Worm (Caenorhabditis elegans) whole organism, late embryonic: ENCODE results near the gene C35B1.4.

Experiments
- C08G9.2 ChIP-seq: sonication (generic microtip); optimal IDR thresholded peaks from 2 replicates; lab custom pipeline; 2016; ENCODE audit warnings: mild to moderate bottlenecking, missing genetic modification characterization, moderate library complexity, missing compliant biosample characterization
- C38D4.7 ChIP-seq: fragments of 200-800 bp; sonication (Bioruptor generic); optimal IDR thresholded peaks from 2 replicates; lab custom pipeline; 2018; ENCODE audit warnings: mild to moderate bottlenecking, missing genetic modification characterization, moderate library complexity, missing compliant biosample characterization
- F13H6.1 ChIP-seq: sonication (generic microtip); optimal IDR thresholded peaks from 2 replicates; lab custom pipeline; 2016; ENCODE audit warnings: missing genetic modification characterization, missing compliant biosample characterization
- K02D7.2 ChIP-seq: sonication (generic microtip); optimal IDR thresholded peaks from 2 replicates; lab custom pipeline; 2017; ENCODE audit warnings: mild to moderate bottlenecking, missing genetic modification characterization, missing compliant biosample characterization
- K09A11.1 ChIP-seq: sonication (generic microtip); optimal IDR thresholded peaks from 2 replicates; lab custom pipeline; 2017; ENCODE audit warnings: antibody characterized with exemption, mild to moderate bottlenecking, missing genetic modification characterization, missing compliant biosample characterization; ENCODE audit not compliant: insufficient read depth
- T23F11.4 ChIP-seq: fragments of 200-800 bp; sonication (Bioruptor generic); optimal IDR thresholded peaks from 2 replicates; lab custom pipeline; 2018; ENCODE audit warnings: mild to moderate bottlenecking, missing genetic modification characterization, missing compliant biosample characterization
- ahr-1 ChIP-seq: sonication (generic microtip); optimal IDR thresholded peaks from 2 replicates; lab custom pipeline; 2016; ENCODE audit warnings: missing genetic modification characterization, missing compliant biosample characterization
- ama-1 ChIP-seq: fragments of 150-350 bp; optimal IDR thresholded peaks from 2 replicates; lab custom pipeline; 2014
- ceh-14 ChIP-seq: sonication (generic microtip); optimal IDR thresholded peaks from 2 replicates; lab custom pipeline; 2016; ENCODE audit warnings: missing genotype, missing genetic modification characterization, missing compliant biosample characterization
- ceh-2 ChIP-seq: sonication (generic microtip); optimal IDR thresholded peaks from 2 replicates; lab custom pipeline; 2016; ENCODE audit warnings: missing genotype, missing genetic modification characterization, missing compliant biosample characterization
- ceh-24 ChIP-seq: sonication (generic microtip); optimal IDR thresholded peaks from 2 replicates; lab custom pipeline; 2016; ENCODE audit warnings: mild to moderate bottlenecking, missing genetic modification characterization, missing compliant biosample characterization
- ceh-30 ChIP-seq: fragments of 150-350 bp; optimal IDR thresholded peaks from 2 replicates; lab custom pipeline; 2014; ENCODE audit warnings: missing biosample characterization, missing genetic modification characterization
- ceh-31 ChIP-seq: sonication (generic microtip); optimal IDR thresholded peaks from 2 replicates; lab custom pipeline; 2016; ENCODE audit warnings: missing genetic modification characterization, missing compliant biosample characterization
- ceh-34 ChIP-seq: sonication (generic microtip); optimal IDR thresholded peaks from 2 replicates; lab custom pipeline; 2016; ENCODE audit warnings: mild to moderate bottlenecking, missing genetic modification characterization, missing compliant biosample characterization
- ceh-48 ChIP-seq: sonication (generic microtip); optimal IDR thresholded peaks from 2 replicates; lab custom pipeline; 2016; ENCODE audit warnings: missing genetic modification characterization, inconsistent platforms, missing compliant biosample characterization
- ceh-6 ChIP-seq: fragments of 200-800 bp; sonication (Bioruptor generic); optimal IDR thresholded peaks from 2 replicates; lab custom pipeline; 2018; ENCODE audit warnings: mild to moderate bottlenecking, missing genetic modification characterization, missing compliant biosample characterization
- ceh-9 ChIP-seq: sonication (generic microtip); optimal IDR thresholded peaks from 2 replicates; lab custom pipeline; 2016; ENCODE audit warnings: mild to moderate bottlenecking, missing genetic modification characterization, inconsistent platforms, missing compliant biosample characterization
- che-1 ChIP-seq: sonication (generic microtip); optimal IDR thresholded peaks from 2 replicates; lab custom pipeline; 2016; ENCODE audit warnings: mild to moderate bottlenecking, missing genetic modification characterization, missing compliant biosample characterization
- dve-1 ChIP-seq: sonication (generic microtip); optimal IDR thresholded peaks from 2 replicates; lab custom pipeline; 2017; ENCODE audit warnings: antibody characterized with exemption, mild to moderate bottlenecking, missing genetic modification characterization, missing compliant biosample characterization
- elt-2 ChIP-seq: sonication (generic microtip); optimal IDR thresholded peaks from 2 replicates; lab custom pipeline; 2016; ENCODE audit warnings: missing genetic modification reagents, missing genetic modification characterization, missing compliant biosample characterization
- elt-4 ChIP-seq: sonication (generic microtip); optimal IDR thresholded peaks from 2 replicates; lab custom pipeline; 2016; ENCODE audit warnings: missing genetic modification characterization, missing compliant biosample characterization
- ets-4 ChIP-seq: sonication (generic microtip); optimal IDR thresholded peaks from 2 replicates; lab custom pipeline; 2016; ENCODE audit warnings: missing genetic modification characterization, missing compliant biosample characterization
- eyg-1 ChIP-seq: sonication (generic microtip); optimal IDR thresholded peaks from 2 replicates; lab custom pipeline; 2016; ENCODE audit warnings: missing genotype, missing genetic modification characterization, missing compliant biosample characterization
- fax-1 ChIP-seq: sonication (generic microtip); optimal IDR thresholded peaks from 2 replicates; lab custom pipeline; 2016; ENCODE audit warnings: missing genotype, missing genetic modification characterization, missing compliant biosample characterization
- fkh-6 ChIP-seq: sonication (generic microtip); optimal IDR thresholded peaks from 2 replicates; lab custom pipeline; 2016; ENCODE audit warnings: missing genetic modification characterization, missing compliant biosample characterization
- hlh-13 ChIP-seq: fragments of 200-800 bp; sonication (Bioruptor generic); optimal IDR thresholded peaks from 2 replicates; lab custom pipeline; 2018; ENCODE audit warnings: mild to moderate bottlenecking, missing genetic modification characterization, missing compliant biosample characterization
- hlh-30 ChIP-seq: sonication (generic microtip); optimal IDR thresholded peaks from 2 replicates; lab custom pipeline; 2017; ENCODE audit warnings: antibody characterized with exemption, missing genetic modification characterization, missing compliant biosample characterization; ENCODE audit not compliant: insufficient read depth
- hlh-6 ChIP-seq: sonication (generic microtip); optimal IDR thresholded peaks from 2 replicates; lab custom pipeline; 2016; ENCODE audit warnings: missing genotype, missing genetic modification characterization, missing compliant biosample characterization
- lin-11 ChIP-seq: fragments of 200-800 bp; sonication (Bioruptor generic); optimal IDR thresholded peaks from 2 replicates; lab custom pipeline; 2018; ENCODE audit warnings: mild to moderate bottlenecking, missing genetic modification characterization, missing compliant biosample characterization
- mec-3 ChIP-seq: sonication (generic microtip); optimal IDR thresholded peaks from 2 replicates; lab custom pipeline; 2016; ENCODE audit warnings: borderline replicate concordance, missing genetic modification characterization, missing compliant biosample characterization
- nfya-1 ChIP-seq: sonication (generic microtip); optimal IDR thresholded peaks from 2 replicates; lab custom pipeline; 2017; ENCODE audit warnings: missing genetic modification characterization, mild to moderate bottlenecking, missing compliant biosample characterization, antibody characterized with exemption, moderate library complexity
- nhr-11 ChIP-seq: fragments of 150-350 bp; optimal IDR thresholded peaks from 2 replicates; lab custom pipeline; 2014; ENCODE audit warnings: missing biosample characterization, missing genetic modification characterization
- nhr-232 ChIP-seq: sonication (generic microtip); optimal IDR thresholded peaks from 2 replicates; lab custom pipeline; 2016; ENCODE audit warnings: missing genetic modification characterization, missing compliant biosample characterization
- pag-3 ChIP-seq: sonication (generic microtip); optimal IDR thresholded peaks from 2 replicates; lab custom pipeline; 2016; ENCODE audit warnings: missing compliant biosample characterization, missing genetic modification characterization, borderline replicate concordance
- pax-1 ChIP-seq: fragments of 150-350 bp; optimal IDR thresholded peaks from 2 replicates; lab custom pipeline; 2014; ENCODE audit warnings: missing biosample characterization, missing genetic modification characterization
- pha-2 ChIP-seq: sonication (generic microtip); optimal IDR thresholded peaks from 2 replicates; lab custom pipeline; 2017; ENCODE audit warnings: mild to moderate bottlenecking, missing genetic modification characterization, missing compliant biosample characterization
- pha-4 ChIP-seq: fragments of 150-350 bp; optimal IDR thresholded peaks from 2 replicates; lab custom pipeline; 2018; ENCODE audit warnings: missing biosample characterization, missing genetic modification reagents, missing genetic modification characterization
- pqm-1 ChIP-seq: sonication (generic microtip); optimal IDR thresholded peaks from 2 replicates; lab custom pipeline; 2016; ENCODE audit warnings: missing genetic modification characterization, missing compliant biosample characterization
- pros-1 ChIP-seq: fragments of 150-350 bp; optimal IDR thresholded peaks from 2 replicates; lab custom pipeline; 2014; ENCODE audit warnings: missing biosample characterization, missing genetic modification reagents, missing genetic modification characterization
- rnt-1 ChIP-seq: sonication (generic microtip); optimal IDR thresholded peaks from 2 replicates; lab custom pipeline; 2016; ENCODE audit warnings: missing genetic modification characterization, missing compliant biosample characterization
- sdc-2 ChIP-seq: sonication (generic microtip); optimal IDR thresholded peaks from 2 replicates; lab custom pipeline; 2016; ENCODE audit warnings: missing genotype, missing genetic modification characterization, missing compliant biosample characterization
- sox-4 ChIP-seq: sonication (generic microtip); optimal IDR thresholded peaks from 2 replicates; lab custom pipeline; 2017; ENCODE audit warnings: mild to moderate bottlenecking, missing genetic modification characterization, inconsistent platforms, missing compliant biosample characterization
- syd-9 ChIP-seq: sonication (generic microtip); optimal IDR thresholded peaks from 2 replicates; lab custom pipeline; 2016; ENCODE audit warnings: mild to moderate bottlenecking, missing genetic modification characterization, moderate library complexity, missing compliant biosample characterization
- unc-3 ChIP-seq, 2 experiments: fragments of 200-800 bp in 1 of 2; sonication (Bioruptor generic) in 1 of 2; sonication (generic microtip) in 1 of 2; conservative IDR thresholded peaks in 1 of 2; optimal IDR thresholded peaks in 1 of 2; 2 replicates each; pipeline versions ENCODE4 v1.3.6 to Lab custom; 2016 to 2022; ENCODE audit warnings: missing compliant biosample characterization in 2 of 2, missing genetic modification characterization in 2 of 2, missing genetic modification reagents in 1 of 2
- unc-42 ChIP-seq: sonication (generic microtip); optimal IDR thresholded peaks from 2 replicates; lab custom pipeline; 2016; ENCODE audit warnings: missing genotype, missing genetic modification characterization, missing compliant biosample characterization
- unc-86 ChIP-seq: sonication (generic microtip); optimal IDR thresholded peaks from 2 replicates; lab custom pipeline; 2016; ENCODE audit warnings: missing genetic modification characterization, missing compliant biosample characterization
- zip-5 ChIP-seq: sonication (generic microtip); optimal IDR thresholded peaks from 2 replicates; lab custom pipeline; 2016; ENCODE audit warnings: missing genetic modification characterization, missing compliant biosample characterization
- ztf-16 ChIP-seq: sonication (generic microtip); optimal IDR thresholded peaks from 2 replicates; lab custom pipeline; 2017; ENCODE audit warnings: missing genetic modification characterization, missing compliant biosample characterization

Gene C35B1.4

DNA sequence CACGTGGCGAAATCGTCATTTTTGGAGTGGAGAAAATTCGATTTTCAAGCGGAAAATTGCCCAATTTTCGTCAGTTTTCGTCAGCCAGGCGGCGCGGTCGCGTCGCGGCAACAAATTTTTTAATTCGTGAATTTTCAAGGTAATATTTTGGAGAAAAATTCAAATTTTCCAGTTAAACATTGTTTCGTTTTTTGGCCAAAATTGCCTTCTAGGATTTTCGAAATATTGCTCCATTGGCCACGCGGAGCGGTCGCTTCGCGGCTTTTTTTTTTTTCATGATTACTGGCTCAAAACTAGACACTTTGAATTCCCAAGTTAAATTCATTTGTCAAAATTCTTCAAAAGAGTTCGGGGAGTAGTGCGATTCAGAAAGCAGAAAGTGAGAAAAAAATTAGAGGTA is 32.0 kb upstream of the C35B1.4 start:
- no peak for TF ChIP-seq ztf-16 (tag; lab: Kevin White, UChicago)
- TF ChIP-seq sdc-2 (tag; lab: Kevin White, UChicago) = no peak
- no peak for TF ChIP-seq ceh-30
- TF ChIP-seq elt-4 (tag; lab: Kevin White, UChicago) = no peak
- TF ChIP-seq mec-3 (tag; lab: Kevin White, UChicago) = no peak
- no peak for TF ChIP-seq hlh-13 (GFP tag; lab: Kevin White, UChicago)
- TF ChIP-seq ceh-34 (tag; lab: Kevin White, UChicago) = no peak
- TF ChIP-seq pha-4 (tag; lab: Kevin White, UChicago) = no peak
- TF ChIP-seq fax-1 (tag; lab: Kevin White, UChicago) = no peak
- TF ChIP-seq ceh-48 (tag; lab: Kevin White, UChicago) = no peak
- no peak for TF ChIP-seq dve-1
- no peak for TF ChIP-seq ahr-1 (tag; lab: Kevin White, UChicago)
- no peak for TF ChIP-seq lin-11 (tag; lab: Kevin White, UChicago)
- no peak for TF ChIP-seq hlh-6
- no peak for TF ChIP-seq K09A11.1 (tag; lab: Kevin White, UChicago)
- no peak for TF ChIP-seq pqm-1 (tag; lab: Kevin White, UChicago)

DNA sequence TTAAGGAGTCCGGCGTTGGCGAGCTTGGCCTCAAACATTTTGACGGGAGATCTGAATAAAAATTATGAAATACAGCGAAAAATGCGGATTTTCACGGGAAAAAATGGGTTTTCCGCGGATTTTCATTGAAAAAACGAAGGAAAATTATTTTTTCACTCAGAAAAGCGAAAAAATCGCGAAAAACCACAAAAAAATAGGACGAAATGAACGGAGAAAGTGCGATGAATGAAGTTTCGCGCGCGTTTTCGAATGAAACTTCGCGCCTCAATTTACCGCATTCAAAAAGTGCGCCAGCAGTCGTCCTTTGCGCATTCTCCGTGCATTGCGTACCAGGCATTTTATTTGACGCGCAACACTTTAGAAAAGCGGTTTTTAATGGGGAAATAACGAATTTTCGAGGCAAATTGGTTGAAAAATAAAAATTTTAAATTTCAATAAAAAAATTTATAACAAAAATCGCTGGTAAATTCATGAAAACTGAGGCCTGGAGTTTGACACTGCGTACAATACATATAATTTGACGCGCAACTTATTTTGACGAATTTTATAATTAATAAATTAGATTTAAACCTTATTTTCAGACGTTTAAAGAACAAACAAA is 30.1 kb upstream of the C35B1.4 start, which contains the start of gene pcn-1:
Gene pcn-1, minus strand, starts transcription at position 51 of the 601 bp plus-strand sequence.
- TF ChIP-seq ceh-2 (tag; lab: Kevin White, UChicago) = no peak
- peak; percentile 69 for TF ChIP-seq ceh-31 (tag; lab: Kevin White, UChicago)
- TF ChIP-seq ceh-14 = peak; percentile 50
- no peak for TF ChIP-seq rnt-1
- TF ChIP-seq unc-3 (GFP tag; conservative IDR thresholded peaks at IDR 0.05; lab: Robert Waterston, UW) = no peak
- no peak for TF ChIP-seq unc-3 (tag; optimal IDR thresholded peaks at IDR 0.05; lab: Kevin White, UChicago)
- peak; percentile 53 for TF ChIP-seq pha-2 (tag; lab: Kevin White, UChicago)
- TF ChIP-seq unc-42 (tag; lab: Kevin White, UChicago) = peak; percentile 65
- TF ChIP-seq ztf-16 (tag; lab: Kevin White, UChicago) = no peak
- TF ChIP-seq fkh-6 = no peak
- no peak for TF ChIP-seq hlh-6
- TF ChIP-seq zip-5 (tag; lab: Kevin White, UChicago) = no peak
- no peak for TF ChIP-seq ceh-9 (tag; lab: Kevin White, UChicago)
- no peak for TF ChIP-seq pha-4 (tag; lab: Kevin White, UChicago)
- TF ChIP-seq sox-4 = no peak
- TF ChIP-seq nhr-11 (tag; lab: Kevin White, UChicago) = no peak
- TF ChIP-seq ceh-48 (tag; lab: Kevin White, UChicago) = no peak
- no peak for TF ChIP-seq pqm-1 (tag; lab: Kevin White, UChicago)
- TF ChIP-seq C38D4.7 (GFP tag; lab: Kevin White, UChicago) = no peak
- TF ChIP-seq hlh-13 (GFP tag; lab: Kevin White, UChicago) = no peak
- TF ChIP-seq hlh-30 (tag; lab: Kevin White, UChicago) = no peak
- TF ChIP-seq F13H6.1 (tag; lab: Kevin White, UChicago) = no peak
- TF ChIP-seq fax-1 (tag; lab: Kevin White, UChicago) = no peak
- TF ChIP-seq pag-3 (tag; lab: Kevin White, UChicago) = no peak
- peak; percentile 62 for TF ChIP-seq nfya-1 (tag; lab: Kevin White, UChicago)
- TF ChIP-seq ceh-24 (tag; lab: Kevin White, UChicago) = no peak
- peak; percentile 75 for TF ChIP-seq ceh-30
- peak; percentile 38 for TF ChIP-seq T23F11.4 (GFP tag; lab: Kevin White, UChicago)
- TF ChIP-seq ets-4 (tag; lab: Kevin White, UChicago) = no peak
- no peak for TF ChIP-seq ceh-6 (GFP tag; lab: Kevin White, UChicago)
- peak; percentile 28 for TF ChIP-seq dve-1
- TF ChIP-seq unc-86 (tag; lab: Kevin White, UChicago) = peak; percentile 49
- TF ChIP-seq pros-1 (tag; lab: Kevin White, UChicago) = peak; percentile 40
- TF ChIP-seq sdc-2 (tag; lab: Kevin White, UChicago) = no peak
- no peak for TF ChIP-seq pax-1
- no peak for TF ChIP-seq eyg-1 (tag; lab: Kevin White, UChicago)
- TF ChIP-seq syd-9 = no peak
- TF ChIP-seq ama-1 (lab: Kevin White, UChicago) = no peak
- TF ChIP-seq che-1 (tag; lab: Kevin White, UChicago) = peak; percentile 12
- no peak for TF ChIP-seq nhr-232 (tag; lab: Kevin White, UChicago)
- TF ChIP-seq K02D7.2 (tag; lab: Kevin White, UChicago) = no peak
- TF ChIP-seq mec-3 (tag; lab: Kevin White, UChicago) = no peak
- TF ChIP-seq elt-2 (tag; lab: Kevin White, UChicago) = peak; percentile 58
- peak; percentile 7 for TF ChIP-seq C08G9.2 (tag; lab: Kevin White, UChicago)
